Worm (Caenorhabditis elegans): ENCODE data around the gene D2062.1.

Gene D2062.1

ce11 chrII:2624792-2625191, 6.5 kb upstream of the D2062.1 start, which contains the start of gene lgc-28:
lgc-28 (plus strand) TSS chrII:2625092.
- no peak for TF ChIP-seq B0336.3 (GFP tag; IDR thresholded peaks at IDR 0.05)
- TF ChIP-seq Y95B8A.8 (GFP tag; IDR thresholded peaks at IDR 0.05), result no peak
- TF ChIP-seq ztf-3 (GFP tag; optimal IDR thresholded peaks at IDR 0.05), result no peak
- TF ChIP-seq mel-28 (tag; optimal IDR thresholded peaks at IDR 0.05; ENCODE audit: borderline replicate concordance), result no peak
- TF ChIP-seq K12H6.12 (tag; optimal IDR thresholded peaks at IDR 0.05), result no peak
- TF ChIP-seq F57A8.1 (GFP tag; optimal IDR thresholded peaks at IDR 0.05), result no peak
- TF ChIP-seq F33H1.4 (GFP tag; IDR thresholded peaks at IDR 0.05), result no peak
- TF ChIP-seq ets-4 (GFP tag; optimal IDR thresholded peaks at IDR 0.05), result no peak
- TF ChIP-seq rcor-1 (GFP tag; IDR thresholded peaks at IDR 0.05), result no peak

ce11 chrII:2627154-2627799, 4.0 kb upstream of the D2062.1 start, which contains the start of gene sri-71:
sri-71 (plus strand) TSS chrII:2627749.
- TF ChIP-seq somi-1 (GFP tag; optimal IDR thresholded peaks at IDR 0.05) (no peak), zfh-2 (GFP tag; conservative IDR thresholded peaks at IDR 0.05) (peak; percentile 91), chd-7 (tag; optimal IDR thresholded peaks at IDR 0.05) (peak; percentile 4), ztf-22 (GFP tag; optimal IDR thresholded peaks at IDR 0.05) (no peak), dox-1 (GFP tag; IDR thresholded peaks at IDR 0.05) (0 out of 2 replicates have a peak, but pooled peaks have one; percentile 26), egrh-3 (GFP tag; IDR thresholded peaks at IDR 0.05) (peak; percentile 87; the same call in 1 of the 2 replicates), sea-2 (GFP tag; IDR thresholded peaks at IDR 0.05) (no peak), ztf-3 (GFP tag; optimal IDR thresholded peaks at IDR 0.05) (no peak)

ce11 chrII:2628401-2628800, 2.9 kb upstream of the D2062.1 start:
- 0 out of 2 replicates have a peak, but pooled peaks have one; percentile 52 for TF ChIP-seq F37B4.10 (GFP tag; IDR thresholded peaks at IDR 0.05)
- no peak for TF ChIP-seq cebp-2 (GFP tag; IDR thresholded peaks at IDR 0.05)
- no peak for TF ChIP-seq madf-3 (GFP tag; IDR thresholded peaks at IDR 0.05)
- no peak for TF ChIP-seq ets-4 (GFP tag; optimal IDR thresholded peaks at IDR 0.05)
- TF ChIP-seq rec-8 (tag; optimal IDR thresholded peaks at IDR 0.05), result no peak
- no peak for TF ChIP-seq nhr-90 (tag; optimal IDR thresholded peaks at IDR 0.05)
- no peak for TF ChIP-seq efl-1 (GFP tag; optimal IDR thresholded peaks at IDR 0.05)
- peak; percentile 81; the same call in 1 of the 2 replicates for TF ChIP-seq egrh-3 (GFP tag; IDR thresholded peaks at IDR 0.05)
- TF ChIP-seq tbp1 (GFP tag; optimal IDR thresholded peaks at IDR 0.05), result no peak
- no peak for TF ChIP-seq C06A6.2 (GFP tag; conservative IDR thresholded peaks at IDR 0.05)
- TF ChIP-seq madf-6 (GFP tag; IDR thresholded peaks at IDR 0.05), result no peak
- TF ChIP-seq die-1 (tag; optimal IDR thresholded peaks at IDR 0.05), result no peak
- TF ChIP-seq nhr-80 (tag; optimal IDR thresholded peaks at IDR 0.05), result no peak
- TF ChIP-seq hsf-1 (GFP tag; IDR thresholded peaks at IDR 0.05), result no peak
- no peak for TF ChIP-seq snpc-3.4 (tag; optimal IDR thresholded peaks at IDR 0.05)
- TF ChIP-seq F57A8.1 (GFP tag; optimal IDR thresholded peaks at IDR 0.05), result no peak
- peak; percentile 85 for TF ChIP-seq zfh-2 (GFP tag; conservative IDR thresholded peaks at IDR 0.05)
- TF ChIP-seq snpc-1.1 (tag; optimal IDR thresholded peaks at IDR 0.05; ENCODE audit: insufficient read depth), result no peak
- no peak for TF ChIP-seq let-526 (GFP tag; IDR thresholded peaks at IDR 0.05)
- TF ChIP-seq T26A5.8 (tag; optimal IDR thresholded peaks at IDR 0.05), result no peak
- no peak for TF ChIP-seq sdz-38 (tag; optimal IDR thresholded peaks at IDR 0.05)
- no peak for TF ChIP-seq ztf-3 (GFP tag; optimal IDR thresholded peaks at IDR 0.05)
- no peak for TF ChIP-seq lir-1 (GFP tag; conservative IDR thresholded peaks at IDR 0.05)
- no peak for TF ChIP-seq F39B2.1 (GFP tag; IDR thresholded peaks at IDR 0.05)
- no peak for TF ChIP-seq T07F8.4 (tag; optimal IDR thresholded peaks at IDR 0.05)
- TF ChIP-seq nfya-2 (GFP tag; IDR thresholded peaks at IDR 0.05), result no peak
- TF ChIP-seq D2030.7 (GFP tag; IDR thresholded peaks at IDR 0.05), result no peak
- no peak for TF ChIP-seq ztf-28 (GFP tag; IDR thresholded peaks at IDR 0.05)
- TF ChIP-seq mcd-1 (GFP tag; IDR thresholded peaks at IDR 0.05), result 0 out of 2 replicates have a peak, but pooled peaks have one; percentile 22

Measured in whole organism, young adult.